Worm (Caenorhabditis elegans): ENCODE results near the gene C35D10.10.

Gene C35D10.10

ce11 chrIII:4852025-4852424, 9.6 kb downstream of the C35D10.10 start, which contains the start of gene ced-4:
ced-4 (plus strand) TSS chrIII:4852325.
- TF ChIP-seq aha-1 (tag) (peak; percentile 75), mxl-3 (GFP tag; optimal IDR thresholded peaks at IDR 0.05) (no peak), lin-13 (GFP tag; optimal IDR thresholded peaks at IDR 0.05) (no peak), F49E8.2 (tag; optimal IDR thresholded peaks at IDR 0.05; ENCODE audit: borderline replicate concordance) (no peak)

ce11 chrIII:4850139-4850538, 11.5 kb downstream of the C35D10.10 start, which contains the start of gene F26A1.1:
F26A1.1 (plus strand) TSS chrIII:4850507.
- peak; percentile 70 for TF ChIP-seq dpl-1 (GFP tag; optimal IDR thresholded peaks at IDR 0.05)
- peak in 1 of 2 experiments; percentile 63 for TF ChIP-seq lsy-2 (tag; optimal IDR thresholded peaks at IDR 0.05)
- peak; percentile 50 for TF ChIP-seq mes-2 (tag; optimal IDR thresholded peaks at IDR 0.05; ENCODE audit: poor library complexity, severe bottlenecking)
- TF ChIP-seq F10B5.3 (tag; optimal IDR thresholded peaks at IDR 0.05), result no peak
- TF ChIP-seq daf-16 (GFP tag; optimal IDR thresholded peaks at IDR 0.05), result no peak
- TF ChIP-seq daf-16 (tag; optimal IDR thresholded peaks at IDR 0.05), result peak; percentile 6

DNA sequence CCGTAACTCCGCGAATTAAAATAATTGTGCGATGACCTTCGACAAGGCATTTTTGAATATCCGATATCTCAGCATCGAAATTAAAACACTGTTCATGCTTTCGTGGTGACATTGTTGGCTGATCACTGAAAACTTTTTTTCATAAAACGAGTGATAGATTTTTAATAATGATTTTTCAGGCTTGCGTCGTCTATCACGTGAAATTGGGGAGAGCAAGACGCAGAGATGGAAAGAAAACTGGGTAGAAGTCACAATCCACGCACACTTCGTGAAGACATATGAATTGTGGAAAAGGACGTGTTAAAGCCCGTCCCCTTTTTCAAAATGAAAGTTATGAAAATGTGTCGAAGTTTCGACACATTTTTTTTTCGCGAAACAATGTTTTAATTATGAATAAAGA, 11.9 kb downstream of the C35D10.10 start, which contains the start of gene nonu-1:
Gene nonu-1 (minus strand): TSS at position 169 of the 400 bp plus-strand sequence.
- TF ChIP-seq aha-1 (tag), result peak; percentile 64
- no peak for TF ChIP-seq mxl-3 (GFP tag; optimal IDR thresholded peaks at IDR 0.05)
- no peak for TF ChIP-seq F37D6.2 (tag; optimal IDR thresholded peaks at IDR 0.05)
- no peak for TF ChIP-seq nhr-102 (tag; optimal IDR thresholded peaks at IDR 0.05)
- no peak for TF ChIP-seq nhr-77 (tag; optimal IDR thresholded peaks at IDR 0.05)
- peak; percentile 11; the same call in 1 of the 2 replicates for TF ChIP-seq dmd-6 (GFP tag; IDR thresholded peaks at IDR 0.05)
- TF ChIP-seq hmg-1.1 (GFP tag; IDR thresholded peaks at IDR 0.05), result no peak
- no peak for TF ChIP-seq ceh-20 (GFP tag; IDR thresholded peaks at IDR 0.05)
- no peak for TF ChIP-seq F26F4.8 (GFP tag; conservative IDR thresholded peaks at IDR 0.05)
- peak; percentile 86 for TF ChIP-seq hlh-30 (tag; optimal IDR thresholded peaks at IDR 0.05; ENCODE audit: insufficient read depth)

DNA sequence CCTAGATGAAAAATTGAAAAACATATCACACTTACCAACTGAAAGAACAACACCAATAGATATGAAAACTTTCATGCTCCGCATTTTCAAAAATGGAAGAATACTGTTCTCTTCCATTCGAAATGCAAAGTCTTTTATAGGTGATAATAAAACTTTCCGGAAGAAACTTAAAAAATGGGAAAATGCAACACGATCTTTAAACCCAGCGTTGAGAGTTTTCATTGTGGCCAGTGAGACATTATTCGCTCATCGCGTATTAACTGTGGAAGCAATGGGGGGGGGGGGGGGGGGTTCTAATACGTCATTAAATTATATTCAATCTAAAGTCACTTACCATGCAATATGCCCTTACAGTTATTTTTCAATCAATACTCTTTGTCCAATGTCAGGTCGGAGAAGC, 17.3 kb downstream of the C35D10.10 start, which contains the start of the genes clec-157 and fkh-5:
Gene clec-157 (minus strand): TSS at position 101 of the 400 bp plus-strand sequence.
Gene fkh-5 (plus strand): TSS at position 336 of the 400 bp plus-strand sequence.
- TF ChIP-seq madf-5 (GFP tag; IDR thresholded peaks at IDR 0.05) (no peak), unc-62 (GFP tag; optimal IDR thresholded peaks at IDR 0.05 in 1 of 2) (peak in 1 of 2 experiments; percentile 63), unc-62 (tag; optimal IDR thresholded peaks at IDR 0.05) (no peak), ceh-32 (tag; optimal IDR thresholded peaks at IDR 0.05; ENCODE audit: poor library complexity) (no peak), ama-1 (optimal IDR thresholded peaks at IDR 0.05) (no peak)

ce11 chrIII:4842173-4842572, 19.4 kb downstream of the C35D10.10 start, which contains the start of gene clec-156:
clec-156 (minus strand) TSS chrIII:4842273.
- no peak for TF ChIP-seq skn-1 (tag; optimal IDR thresholded peaks at IDR 0.05)
- peak in 1 of 2 experiments; percentile 51 for TF ChIP-seq unc-62 (GFP tag; optimal IDR thresholded peaks at IDR 0.05 in 1 of 2)
- no peak for TF ChIP-seq unc-62 (tag; optimal IDR thresholded peaks at IDR 0.05)

DNA sequence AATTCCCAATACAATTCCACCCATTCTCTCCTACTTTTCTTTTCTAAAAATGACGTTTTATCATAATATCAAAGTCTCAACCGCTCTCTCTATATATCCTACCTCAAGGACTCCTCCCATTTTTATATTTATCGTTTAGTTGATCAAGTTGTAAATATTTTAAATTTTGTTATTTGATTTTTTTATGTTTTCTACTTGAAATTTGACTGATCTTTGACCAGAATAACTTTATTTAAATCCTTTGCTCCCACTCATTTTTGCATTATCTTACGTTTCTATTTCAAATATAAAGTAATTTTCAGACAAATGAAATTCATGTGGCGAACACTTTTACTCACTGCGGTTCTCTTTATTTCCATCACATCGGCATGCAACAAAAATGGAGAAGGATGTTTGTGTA, 24.2 kb downstream of the C35D10.10 start, which contains the start of the genes acbp-7 and F26A1.19:
Gene acbp-7 (plus strand): TSS at position 301 of the 400 bp plus-strand sequence.
Gene F26A1.19 (plus strand): TSS at position 303 of the 400 bp plus-strand sequence.
- TF ChIP-seq vab-7 (GFP tag; IDR thresholded peaks at IDR 0.05) (no peak), ztf-11 (tag; optimal IDR thresholded peaks at IDR 0.05) (no peak), nhr-77 (tag; optimal IDR thresholded peaks at IDR 0.05) (no peak), cey-2 (tag; optimal IDR thresholded peaks at IDR 0.05; ENCODE audit: borderline replicate concordance, insufficient read depth) (no peak), lin-15B (tag; optimal IDR thresholded peaks at IDR 0.05) (no peak), madf-9 (GFP tag; conservative IDR thresholded peaks at IDR 0.05) (no peak), unc-39 (tag; optimal IDR thresholded peaks at IDR 0.05) (no peak), pqm-1 (tag; optimal IDR thresholded peaks at IDR 0.05) (no peak), dmd-6 (GFP tag; IDR thresholded peaks at IDR 0.05) (no peak), zip-2 (tag; optimal IDR thresholded peaks at IDR 0.05) (no peak), nhr-25 (tag; optimal IDR thresholded peaks at IDR 0.05; ENCODE audit: borderline replicate concordance, insufficient read depth) (no peak), mxl-3 (GFP tag; optimal IDR thresholded peaks at IDR 0.05) (no peak), mep-1 (tag; optimal IDR thresholded peaks at IDR 0.05) (no peak), Y5F2A.4 (GFP tag; optimal IDR thresholded peaks at IDR 0.05) (no peak), hif-1 (tag; optimal IDR thresholded peaks at IDR 0.05) (no peak), dpl-1 (GFP tag; optimal IDR thresholded peaks at IDR 0.05) (no peak), nhr-102 (tag; optimal IDR thresholded peaks at IDR 0.05) (no peak), attf-4 (tag; optimal IDR thresholded peaks at IDR 0.05) (no peak)

Measured in whole organism, L4 larva.